Fruit fly (Drosophila melanogaster): ENCODE measurements around the gene CG31076.

- TF ChIP-seq rgr (GFP tag; optimal IDR thresholded peaks at IDR 0.05) (no peak), br (GFP tag; optimal IDR thresholded peaks at IDR 0.05) (no peak), Mio (GFP tag; optimal IDR thresholded peaks at IDR 0.05) (no peak), psq (GFP tag; optimal IDR thresholded peaks at IDR 0.05) (no peak), CrebA (GFP tag; optimal IDR thresholded peaks at IDR 0.05; ENCODE audit: borderline replicate concordance) (no peak), Dfd (GFP tag; optimal IDR thresholded peaks at IDR 0.05) (no peak), sv (GFP tag; optimal IDR thresholded peaks at IDR 0.05) (no peak)
Observed at dm6 chr3R:27021278-27021677, 31.6 kb upstream of the CG31076 start, which contains the start of gene CG6283.

Data from whole organism, wandering third instar larva.